Fruit fly (Drosophila melanogaster) whole organism, pupa: Measurements from ENCODE around the gene Arl1.

Source experiments
- CG10348 ChIP-seq: fragments of 200-800 bp; sonication (Bioruptor generic); IDR thresholded peaks from 2 replicates; pipeline ENCODE4 v1.3.6; 2022; ENCODE audit warnings: missing biosample characterization, missing genetic modification characterization
- CG12605 ChIP-seq: fragments of 200-800 bp; sonication (Bioruptor generic); IDR thresholded peaks from 2 replicates; pipeline ENCODE4 v1.3.6; 2022; ENCODE audit warnings: missing biosample characterization, missing genetic modification characterization
- CG13204 ChIP-seq: fragments of 200-800 bp; sonication (Bioruptor generic); optimal IDR thresholded peaks from 2 replicates; lab custom pipeline; 2018; ENCODE audit warnings: missing biosample characterization, mild to moderate bottlenecking, missing genetic modification characterization, moderate library complexity
- CG14655 ChIP-seq: fragments of 200-800 bp; sonication (Bioruptor generic); optimal IDR thresholded peaks from 3 replicates; lab custom pipeline; 2017; ENCODE audit warnings: mild to moderate bottlenecking, missing biosample characterization, missing genetic modification reagents, missing genetic modification characterization
- CG15710 ChIP-seq: fragments of 200-800 bp; sonication (Bioruptor generic); optimal IDR thresholded peaks from 2 replicates; lab custom pipeline; 2018; ENCODE audit warnings: missing biosample characterization, mild to moderate bottlenecking, missing genetic modification characterization, moderate library complexity
- CG17806 ChIP-seq: fragments of 200-800 bp; sonication (Bioruptor generic); optimal IDR thresholded peaks from 2 replicates; lab custom pipeline; 2018; ENCODE audit warnings: missing biosample characterization, mild to moderate bottlenecking, missing genetic modification characterization, moderate library complexity
- CG32121 ChIP-seq: fragments of 200-800 bp; sonication (Bioruptor generic); IDR thresholded peaks from 2 replicates; pipeline ENCODE4 v1.3.6; 2022; ENCODE audit warnings: missing biosample characterization, missing genetic modification characterization
- CG34367 ChIP-seq: fragments of 200-800 bp; sonication (Bioruptor generic); optimal IDR thresholded peaks from 2 replicates; lab custom pipeline; 2018; ENCODE audit warnings: missing biosample characterization, mild to moderate bottlenecking, missing genetic modification characterization
- CG4496 ChIP-seq: fragments of 200-800 bp; sonication (Bioruptor generic); IDR thresholded peaks from 3 replicates; pipeline ENCODE4 v1.3.6; 2022; ENCODE audit warnings: missing biosample characterization, missing genetic modification characterization
- CG8159 ChIP-seq: fragments of 200-800 bp; sonication (Bioruptor generic); optimal IDR thresholded peaks from 3 replicates; lab custom pipeline; 2018; ENCODE audit warnings: missing biosample characterization, mild to moderate bottlenecking, missing genetic modification characterization, moderate library complexity
- CG8301 ChIP-seq: fragments of 200-800 bp; sonication (Bioruptor generic); optimal IDR thresholded peaks from 2 replicates; lab custom pipeline; 2018; ENCODE audit warnings: missing biosample characterization, mild to moderate bottlenecking, missing genetic modification characterization
- CG9948 ChIP-seq: fragments of 200-800 bp; sonication (Bioruptor generic); optimal IDR thresholded peaks from 2 replicates; lab custom pipeline; 2018; ENCODE audit warnings: missing biosample characterization, mild to moderate bottlenecking, missing genetic modification characterization, moderate library complexity
- D1 ChIP-seq: fragments of 200-800 bp; sonication (Bioruptor generic); optimal IDR thresholded peaks from 2 replicates; lab custom pipeline; 2018; ENCODE audit warnings: missing biosample characterization, mild to moderate bottlenecking, missing genetic modification characterization, moderate library complexity
- EcR ChIP-seq: fragments of 200-800 bp; sonication (Bioruptor generic); optimal IDR thresholded peaks from 3 replicates; lab custom pipeline; 2019; ENCODE audit warnings: missing biosample characterization, missing genetic modification characterization, mild to moderate bottlenecking, moderate library complexity, missing genetic modification reagents
- Ets98B ChIP-seq: fragments of 200-800 bp; sonication (Bioruptor generic); IDR thresholded peaks from 2 replicates; pipeline ENCODE4 v1.3.6; 2022; ENCODE audit warnings: missing biosample characterization, missing genetic modification characterization
- Pif1A ChIP-seq: fragments of 200-800 bp; sonication (Bioruptor generic); optimal IDR thresholded peaks from 3 replicates; lab custom pipeline; 2016; ENCODE audit warnings: missing biosample characterization, missing genetic modification characterization
- Pif1B ChIP-seq: fragments of 200-800 bp; sonication (Bioruptor generic); optimal IDR thresholded peaks from 3 replicates; lab custom pipeline; 2016; ENCODE audit warnings: missing biosample characterization, missing genetic modification characterization
- Snoo ChIP-seq: fragments of 200-800 bp; sonication (Bioruptor generic); optimal IDR thresholded peaks from 3 replicates; lab custom pipeline; 2017; ENCODE audit warnings: missing biosample characterization, mild to moderate bottlenecking, missing genetic modification characterization, inconsistent platforms
- fd96Ca ChIP-seq: fragments of 200-800 bp; sonication (Bioruptor generic); IDR thresholded peaks from 3 replicates; pipeline ENCODE4 v1.3.6; 2022; ENCODE audit warnings: missing biosample characterization, missing genetic modification characterization
- gl ChIP-seq: fragments of 200-800 bp; sonication (Bioruptor generic); optimal IDR thresholded peaks from 2 replicates; lab custom pipeline; 2018; ENCODE audit warnings: missing biosample characterization, mild to moderate bottlenecking, missing genetic modification characterization
- rn ChIP-seq: fragments of 200-800 bp; sonication (Bioruptor generic); IDR thresholded peaks from 2 replicates; pipeline ENCODE4 v1.3.6; 2022; ENCODE audit warnings: missing biosample characterization, missing genetic modification characterization

Arl1 gene

dm6 chr3L:15982783-15983432, at the start of gene Arl1, which contains the start of gene brm:
TSS of gene Arl1 (plus strand) at chr3L:15983135.
TSS of gene brm (minus strand) at chr3L:15982869.
- TF ChIP-seq CG13204 (GFP tag; lab: Kevin White, UChicago): peak; percentile 91
- TF ChIP-seq CG8301: peak; percentile 96
- TF ChIP-seq CG12605 (GFP tag; lab: Robert Waterston, UW): peak; percentile 98
- peak; percentile 65 for TF ChIP-seq EcR (GFP tag; lab: Kevin White, UChicago)
- peak; percentile 96 for TF ChIP-seq CG10348 (GFP tag; lab: Robert Waterston, UW)
- peak; percentile 99 for TF ChIP-seq Snoo (tag; lab: Kevin White, UChicago)
- peak; percentile 99 for TF ChIP-seq CG15710 (tag; lab: Kevin White, UChicago)
- TF ChIP-seq Pif1B (GFP tag; lab: Kevin White, UChicago): peak; percentile 96
- TF ChIP-seq D1: no peak
- peak; percentile 99 for TF ChIP-seq fd96Ca (GFP tag; lab: Robert Waterston, UW)
- peak; percentile 98 for TF ChIP-seq CG9948 (tag; lab: Kevin White, UChicago)
- TF ChIP-seq CG14655 (GFP tag; lab: Kevin White, UChicago): peak; percentile 99
- TF ChIP-seq Ets98B (GFP tag; lab: Robert Waterston, UW): peak; percentile 99
- peak; percentile 98 for TF ChIP-seq CG8159 (tag; lab: Kevin White, UChicago)
- peak; percentile 99 for TF ChIP-seq rn
- TF ChIP-seq CG32121: peak; percentile 99
- no peak for TF ChIP-seq Pif1A (GFP tag; lab: Kevin White, UChicago)
- TF ChIP-seq gl: peak; percentile 92
- TF ChIP-seq CG34367 (tag; lab: Kevin White, UChicago): peak; percentile 96
- peak; percentile 99 for TF ChIP-seq CG4496
- peak; percentile 99 for TF ChIP-seq CG17806
- TF ChIP-seq, all 21 proteins: peak for 19

dm6 chr3L:15940823-15941222, 42.1 kb upstream of the Arl1 start:
- TF ChIP-seq CG4496 (peak; percentile 97), Pif1B (GFP tag; lab: Kevin White, UChicago) (peak; percentile 87), Pif1A (GFP tag; lab: Kevin White, UChicago) (peak; percentile 78), CG32121 (peak; percentile 95), CG15710 (tag; lab: Kevin White, UChicago) (peak; percentile 88), Ets98B (GFP tag; lab: Robert Waterston, UW) (peak; percentile 96), CG8159 (tag; lab: Kevin White, UChicago) (peak; percentile 86), fd96Ca (GFP tag; lab: Robert Waterston, UW) (peak; percentile 91), CG10348 (GFP tag; lab: Robert Waterston, UW) (peak; percentile 81), CG14655 (GFP tag; lab: Kevin White, UChicago) (peak; percentile 90), D1 (no peak), CG12605 (GFP tag; lab: Robert Waterston, UW) (peak; percentile 90), rn (peak; percentile 88), EcR (GFP tag; lab: Kevin White, UChicago) (no peak), CG8301 (peak; percentile 92), CG34367 (tag; lab: Kevin White, UChicago) (peak; percentile 83), CG13204 (GFP tag; lab: Kevin White, UChicago) (peak; percentile 68), CG9948 (tag; lab: Kevin White, UChicago) (peak; percentile 76), CG17806 (no peak), gl (no peak), Snoo (tag; lab: Kevin White, UChicago) (peak; percentile 95)

DNA sequence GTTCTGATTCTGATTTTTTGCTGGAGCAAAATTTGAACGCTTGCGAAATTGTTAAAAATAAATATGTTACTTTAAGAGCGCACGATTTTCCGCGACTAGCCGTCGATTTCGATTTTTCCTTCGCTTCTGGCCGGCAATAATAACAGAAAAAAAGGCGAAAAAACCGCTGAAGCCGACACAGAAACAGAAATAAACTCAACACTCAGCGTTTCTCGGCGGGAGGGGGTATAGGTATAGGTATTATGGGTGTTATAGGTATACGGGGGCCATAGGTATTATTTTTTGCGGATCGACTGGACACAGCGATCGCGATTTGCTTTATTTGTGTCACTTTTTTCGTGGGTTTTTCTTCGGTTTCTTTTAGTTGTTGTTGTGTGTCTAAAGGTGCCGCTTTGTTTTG, 30.6 kb upstream of the Arl1 start:
- TF ChIP-seq CG17806 (no peak), fd96Ca (GFP tag; lab: Robert Waterston, UW) (peak; percentile 13; the same call in 1 of the 3 replicates)

dm6 chr3L:15952909-15953308, 30.0 kb upstream of the Arl1 start:
- TF ChIP-seq CG12605 (GFP tag; lab: Robert Waterston, UW) (peak; percentile 45; the same call in 1 of the 2 replicates), Ets98B (GFP tag; lab: Robert Waterston, UW) (no peak; the same call in 1 of the 2 replicates), CG13204 (GFP tag; lab: Kevin White, UChicago) (peak; percentile 75), CG32121 (peak; percentile 56), EcR (GFP tag; lab: Kevin White, UChicago) (peak; percentile 28), CG10348 (GFP tag; lab: Robert Waterston, UW) (0 out of 2 replicates have a peak, but pooled peaks have one; percentile 13), gl (no peak), CG14655 (GFP tag; lab: Kevin White, UChicago) (no peak), rn (no peak), CG4496 (peak; percentile 75), fd96Ca (GFP tag; lab: Robert Waterston, UW) (no peak), CG17806 (no peak)

dm6 chr3L:15953892-15954291, 29.0 kb upstream of the Arl1 start:
- TF ChIP-seq Pif1A (GFP tag; lab: Kevin White, UChicago) (no peak), CG34367 (tag; lab: Kevin White, UChicago) (no peak), CG14655 (GFP tag; lab: Kevin White, UChicago) (no peak), gl (no peak), CG12605 (GFP tag; lab: Robert Waterston, UW) (no peak), CG17806 (no peak), CG4496 (no peak)
- TF ChIP-seq, all 21 proteins: peak for 0
